Worm (Caenorhabditis elegans): ENCODE results near the gene nol-9.
"Not testable (repeated sequence)": the region's sequence is repeated elsewhere in the genome, so short reads cannot be mapped to it uniquely, and the experiment has no call there.

- not testable (repeated sequence) for TF ChIP-seq lin-35 (GFP tag; optimal IDR thresholded peaks at IDR 0.05); lin-40 (tag; optimal IDR thresholded peaks at IDR 0.05); pha-4 (tag; optimal IDR thresholded peaks at IDR 0.05)
These were observed 32.9 kb downstream of the nol-9 start, which contains the start of gene Y38H8A.7 for ce11 chrIV:13455200-13455599.
